Worm (Caenorhabditis elegans): ENCODE measurements around the gene alh-8.

alh-8 gene

DNA sequence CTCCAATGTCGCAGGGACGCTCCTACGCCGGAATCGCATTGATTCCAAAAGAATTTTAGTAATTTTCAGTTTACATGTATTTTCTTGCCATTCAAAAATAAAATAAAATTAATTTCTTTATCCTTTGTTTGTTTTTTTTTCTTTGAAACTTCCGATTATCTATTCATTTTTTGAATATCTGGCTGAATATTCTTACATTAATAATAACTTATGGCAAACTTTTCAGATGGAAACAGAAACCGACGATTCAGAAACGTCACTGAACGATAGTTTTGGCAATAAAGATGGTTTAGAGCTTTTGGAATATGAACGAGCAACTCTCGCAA, 32.9 kb upstream of the alh-8 start, which contains the start of gene xpf-1:
Gene xpf-1, plus strand, starts transcription at position 227 of the 326 bp plus-strand sequence.
- no peak for TF ChIP-seq tab-1 (GFP tag; IDR thresholded peaks at IDR 0.05)
- no peak for TF ChIP-seq ref-1 (GFP tag; conservative IDR thresholded peaks at IDR 0.05)
- TF ChIP-seq flt-1 (GFP tag; IDR thresholded peaks at IDR 0.05), result no peak
- TF ChIP-seq ztf-29 (GFP tag; IDR thresholded peaks at IDR 0.05), result no peak
- no peak for TF ChIP-seq cog-1 (tag; optimal IDR thresholded peaks at IDR 0.05)
- TF ChIP-seq klf-2 (GFP tag; conservative IDR thresholded peaks at IDR 0.05), result no peak

DNA sequence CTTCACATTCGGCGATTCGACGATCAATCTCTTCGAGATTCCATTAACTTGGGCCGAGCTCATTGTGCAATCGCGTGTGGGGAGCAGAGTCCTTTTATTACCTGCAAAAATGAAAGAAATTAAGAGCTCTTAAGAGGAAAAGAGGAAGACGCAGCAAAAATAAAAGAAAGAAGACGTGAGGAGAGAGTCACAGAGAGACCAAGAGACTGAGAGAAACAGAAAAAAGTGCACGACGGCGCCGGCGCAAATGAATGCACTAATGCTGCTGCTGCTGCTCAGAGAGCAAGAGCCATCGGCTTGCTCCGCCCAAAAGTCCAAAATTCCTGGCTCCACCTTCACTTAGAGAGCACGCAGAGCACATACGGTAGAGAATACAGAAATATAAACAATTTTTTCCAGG, 28.7 kb upstream of the alh-8 start, which contains the start of gene inos-1:
Gene inos-1, minus strand, starts transcription at position 101 of the 400 bp plus-strand sequence.
- TF ChIP-seq ztf-29 (GFP tag; IDR thresholded peaks at IDR 0.05) (no peak), klf-2 (GFP tag; conservative IDR thresholded peaks at IDR 0.05) (no peak), flt-1 (GFP tag; IDR thresholded peaks at IDR 0.05) (no peak), ref-1 (GFP tag; conservative IDR thresholded peaks at IDR 0.05) (no peak), cog-1 (tag; optimal IDR thresholded peaks at IDR 0.05) (no peak), T22C8.4 (GFP tag; IDR thresholded peaks at IDR 0.05) (no peak), ztf-23 (GFP tag; IDR thresholded peaks at IDR 0.05) (no peak), tab-1 (GFP tag; IDR thresholded peaks at IDR 0.05) (no peak), med-1 (GFP tag; optimal IDR thresholded peaks at IDR 0.05; ENCODE audit: insufficient read depth) (no peak)

ce11 chrII:11700635-11701034, 28.2 kb upstream of the alh-8 start:
- TF ChIP-seq tab-1 (GFP tag; IDR thresholded peaks at IDR 0.05), result no peak
- no peak for TF ChIP-seq T22C8.4 (GFP tag; IDR thresholded peaks at IDR 0.05)
- no peak for TF ChIP-seq med-1 (GFP tag; optimal IDR thresholded peaks at IDR 0.05; ENCODE audit: insufficient read depth)
- no peak for TF ChIP-seq klf-2 (GFP tag; conservative IDR thresholded peaks at IDR 0.05)
- TF ChIP-seq ztf-29 (GFP tag; IDR thresholded peaks at IDR 0.05), result no peak
- no peak for TF ChIP-seq ztf-23 (GFP tag; IDR thresholded peaks at IDR 0.05)
- no peak for TF ChIP-seq ref-1 (GFP tag; conservative IDR thresholded peaks at IDR 0.05)
- no peak for TF ChIP-seq cog-1 (tag; optimal IDR thresholded peaks at IDR 0.05)
- TF ChIP-seq flt-1 (GFP tag; IDR thresholded peaks at IDR 0.05), result no peak

- TF ChIP-seq ztf-29 (GFP tag; IDR thresholded peaks at IDR 0.05) (no peak), klf-2 (GFP tag; conservative IDR thresholded peaks at IDR 0.05) (no peak), ref-1 (GFP tag; conservative IDR thresholded peaks at IDR 0.05) (no peak), cog-1 (tag; optimal IDR thresholded peaks at IDR 0.05) (no peak), T22C8.4 (GFP tag; IDR thresholded peaks at IDR 0.05) (no peak), tab-1 (GFP tag; IDR thresholded peaks at IDR 0.05) (no peak), med-1 (GFP tag; optimal IDR thresholded peaks at IDR 0.05; ENCODE audit: insufficient read depth) (no peak), ztf-23 (GFP tag; IDR thresholded peaks at IDR 0.05) (no peak), flt-1 (GFP tag; IDR thresholded peaks at IDR 0.05) (no peak)
Measured at ce11 chrII:11705787-11706186, 23.1 kb upstream of the alh-8 start, which contains the start of gene VF13D12L.3. Gene VF13D12L.3, plus strand, starts transcription at chrII:11706009.

DNA sequence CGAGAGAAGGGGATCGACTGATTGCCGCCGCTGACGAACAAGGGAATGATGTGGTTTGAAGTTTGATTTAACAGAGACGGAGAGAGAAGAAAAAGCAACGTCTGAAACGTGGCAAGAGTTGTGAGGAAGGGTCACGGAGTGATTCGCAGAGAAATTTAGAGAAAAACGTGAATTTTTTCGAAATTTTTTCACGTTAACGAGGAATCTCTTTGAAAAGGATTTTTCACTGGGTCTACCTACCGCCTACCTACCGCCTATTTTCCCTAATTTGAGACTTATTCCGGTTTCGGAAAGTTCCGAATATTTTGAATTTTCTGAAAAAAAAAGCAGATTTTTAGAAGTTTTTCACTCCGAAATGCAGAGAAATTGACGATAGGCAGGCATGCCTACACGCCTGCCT, 19.4 kb upstream of the alh-8 start, which contains the start of gene fcmt-1:
Gene fcmt-1, minus strand, starts transcription at position 101 of the 400 bp plus-strand sequence.
- TF ChIP-seq ref-1 (GFP tag; conservative IDR thresholded peaks at IDR 0.05), result no peak
- TF ChIP-seq tab-1 (GFP tag; IDR thresholded peaks at IDR 0.05), result no peak
- TF ChIP-seq klf-2 (GFP tag; conservative IDR thresholded peaks at IDR 0.05), result no peak
- TF ChIP-seq flt-1 (GFP tag; IDR thresholded peaks at IDR 0.05), result no peak
- no peak for TF ChIP-seq cog-1 (tag; optimal IDR thresholded peaks at IDR 0.05)
- no peak for TF ChIP-seq ztf-29 (GFP tag; IDR thresholded peaks at IDR 0.05)
- TF ChIP-seq ztf-23 (GFP tag; IDR thresholded peaks at IDR 0.05), result no peak
- no peak for TF ChIP-seq T22C8.4 (GFP tag; IDR thresholded peaks at IDR 0.05)
- TF ChIP-seq med-1 (GFP tag; optimal IDR thresholded peaks at IDR 0.05; ENCODE audit: insufficient read depth), result no peak

- TF ChIP-seq ztf-29 (GFP tag; IDR thresholded peaks at IDR 0.05) (no peak), ztf-23 (GFP tag; IDR thresholded peaks at IDR 0.05) (no peak), tab-1 (GFP tag; IDR thresholded peaks at IDR 0.05) (no peak), med-1 (GFP tag; optimal IDR thresholded peaks at IDR 0.05; ENCODE audit: insufficient read depth) (no peak), ref-1 (GFP tag; conservative IDR thresholded peaks at IDR 0.05) (no peak), T22C8.4 (GFP tag; IDR thresholded peaks at IDR 0.05) (no peak), klf-2 (GFP tag; conservative IDR thresholded peaks at IDR 0.05) (no peak)
Measured at ce11 chrII:11710771-11711170, 18.1 kb upstream of the alh-8 start.

DNA sequence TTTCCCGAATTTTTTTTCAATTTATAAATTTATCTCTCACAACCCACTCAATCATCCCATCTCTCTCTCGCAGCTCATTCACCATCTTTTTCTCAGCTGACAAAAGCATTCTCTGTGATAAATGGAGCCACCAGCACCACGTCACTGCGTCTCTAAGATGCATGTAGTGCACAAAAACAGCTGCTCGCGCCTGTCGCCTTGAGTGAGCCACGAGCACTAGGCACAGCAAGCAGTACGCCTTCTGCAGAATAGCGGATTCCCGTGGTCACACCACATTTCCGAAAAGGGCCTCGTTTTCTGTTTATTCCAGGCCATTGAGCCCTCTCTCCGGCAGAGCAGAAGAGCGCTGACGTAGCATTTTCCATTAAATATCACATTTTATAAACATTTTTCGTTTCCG, 15.3 kb upstream of the alh-8 start, which contains the start of gene F13D12.10:
Gene F13D12.10, plus strand, starts transcription at position 231 of the 400 bp plus-strand sequence.
- no peak for TF ChIP-seq ztf-23 (GFP tag; IDR thresholded peaks at IDR 0.05)
- no peak for TF ChIP-seq med-1 (GFP tag; optimal IDR thresholded peaks at IDR 0.05; ENCODE audit: insufficient read depth)
- no peak for TF ChIP-seq flt-1 (GFP tag; IDR thresholded peaks at IDR 0.05)
- no peak for TF ChIP-seq ztf-29 (GFP tag; IDR thresholded peaks at IDR 0.05)
- no peak for TF ChIP-seq cog-1 (tag; optimal IDR thresholded peaks at IDR 0.05)
- TF ChIP-seq ref-1 (GFP tag; conservative IDR thresholded peaks at IDR 0.05), result no peak
- TF ChIP-seq T22C8.4 (GFP tag; IDR thresholded peaks at IDR 0.05), result no peak
- no peak for TF ChIP-seq klf-2 (GFP tag; conservative IDR thresholded peaks at IDR 0.05)
- TF ChIP-seq tab-1 (GFP tag; IDR thresholded peaks at IDR 0.05), result no peak

DNA sequence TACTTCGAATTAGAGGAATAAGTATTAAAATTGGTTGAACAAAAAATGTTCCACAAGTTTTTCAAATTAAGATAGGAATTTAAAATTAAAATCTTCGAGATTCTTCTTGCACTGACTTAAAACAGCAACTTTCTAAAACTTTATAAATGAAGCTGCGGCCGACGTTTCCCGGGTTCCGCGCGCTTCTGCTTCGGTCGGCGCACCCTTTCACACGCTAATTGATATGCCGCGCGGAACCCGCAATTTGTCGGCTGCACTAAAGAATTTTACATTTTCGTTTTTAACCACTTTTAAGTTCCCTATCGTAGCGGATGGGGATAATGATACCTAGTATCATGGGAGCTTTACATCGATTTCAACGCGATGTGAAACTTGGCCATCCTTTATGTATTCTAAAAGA, 14.1 kb upstream of the alh-8 start:
- TF ChIP-seq ref-1 (GFP tag; conservative IDR thresholded peaks at IDR 0.05) (no peak), ztf-23 (GFP tag; IDR thresholded peaks at IDR 0.05) (no peak), ztf-29 (GFP tag; IDR thresholded peaks at IDR 0.05) (no peak), T22C8.4 (GFP tag; IDR thresholded peaks at IDR 0.05) (no peak), klf-2 (GFP tag; conservative IDR thresholded peaks at IDR 0.05) (no peak), tab-1 (GFP tag; IDR thresholded peaks at IDR 0.05) (no peak), cog-1 (tag; optimal IDR thresholded peaks at IDR 0.05) (no peak), flt-1 (GFP tag; IDR thresholded peaks at IDR 0.05) (no peak), med-1 (GFP tag; optimal IDR thresholded peaks at IDR 0.05; ENCODE audit: insufficient read depth) (no peak)

DNA sequence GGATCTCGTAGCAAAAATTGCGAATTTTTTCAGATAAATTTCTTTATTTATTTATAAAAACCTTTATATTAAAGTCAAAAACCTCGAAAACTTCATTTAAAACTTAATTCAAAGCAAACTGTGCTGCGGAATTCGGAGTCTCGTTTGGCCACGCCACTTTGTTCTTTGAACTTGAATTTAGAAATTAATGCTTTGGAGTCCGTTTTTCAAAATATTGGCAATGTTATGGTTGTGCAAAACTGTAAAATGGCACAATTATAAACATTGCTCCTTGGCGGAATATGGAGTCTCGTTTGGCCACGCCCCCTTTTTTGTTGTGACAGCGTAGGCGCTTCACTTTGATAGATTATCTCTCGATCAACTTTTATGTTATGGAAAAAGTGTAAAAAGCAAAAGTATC, 9.3 kb upstream of the alh-8 start:
- TF ChIP-seq klf-2 (GFP tag; conservative IDR thresholded peaks at IDR 0.05) (no peak), T22C8.4 (GFP tag; IDR thresholded peaks at IDR 0.05) (no peak), ref-1 (GFP tag; conservative IDR thresholded peaks at IDR 0.05) (no peak), tab-1 (GFP tag; IDR thresholded peaks at IDR 0.05) (no peak), ztf-29 (GFP tag; IDR thresholded peaks at IDR 0.05) (no peak), med-1 (GFP tag; optimal IDR thresholded peaks at IDR 0.05; ENCODE audit: insufficient read depth) (no peak), ztf-23 (GFP tag; IDR thresholded peaks at IDR 0.05) (no peak), flt-1 (GFP tag; IDR thresholded peaks at IDR 0.05) (no peak), cog-1 (tag; optimal IDR thresholded peaks at IDR 0.05) (no peak)

DNA sequence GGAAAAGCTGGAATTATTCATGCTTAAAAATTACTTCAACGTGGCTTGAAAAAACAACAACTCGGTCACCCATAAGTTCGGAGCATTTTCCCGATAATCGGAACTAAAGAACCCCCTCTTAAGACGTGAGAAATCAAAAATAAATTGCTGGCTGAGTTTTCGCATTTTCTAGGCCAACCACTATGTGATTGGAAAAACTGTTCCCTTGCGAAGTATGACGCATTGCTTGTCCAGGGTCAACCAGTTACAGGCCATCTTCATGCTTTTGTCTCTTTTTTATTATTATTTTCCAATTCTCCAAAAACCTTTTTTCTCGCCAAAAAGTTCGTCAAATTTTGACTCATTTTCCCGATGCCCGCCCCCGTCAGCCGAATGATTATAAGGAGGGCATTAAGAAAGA, 8.8 kb upstream of the alh-8 start, which contains the start of gene F13D12.3:
Gene F13D12.3, plus strand, starts transcription at position 301 of the 400 bp plus-strand sequence.
- no peak for TF ChIP-seq flt-1 (GFP tag; IDR thresholded peaks at IDR 0.05)
- TF ChIP-seq T22C8.4 (GFP tag; IDR thresholded peaks at IDR 0.05), result no peak
- TF ChIP-seq tab-1 (GFP tag; IDR thresholded peaks at IDR 0.05), result no peak
- TF ChIP-seq ztf-29 (GFP tag; IDR thresholded peaks at IDR 0.05), result no peak
- no peak for TF ChIP-seq med-1 (GFP tag; optimal IDR thresholded peaks at IDR 0.05; ENCODE audit: insufficient read depth)
- no peak for TF ChIP-seq ztf-23 (GFP tag; IDR thresholded peaks at IDR 0.05)
- TF ChIP-seq klf-2 (GFP tag; conservative IDR thresholded peaks at IDR 0.05), result no peak
- TF ChIP-seq ref-1 (GFP tag; conservative IDR thresholded peaks at IDR 0.05), result no peak
- TF ChIP-seq cog-1 (tag; optimal IDR thresholded peaks at IDR 0.05), result no peak
